Fruit fly (Drosophila melanogaster): Measurements from ENCODE around the gene CG14610.

The CG14610 gene

DNA sequence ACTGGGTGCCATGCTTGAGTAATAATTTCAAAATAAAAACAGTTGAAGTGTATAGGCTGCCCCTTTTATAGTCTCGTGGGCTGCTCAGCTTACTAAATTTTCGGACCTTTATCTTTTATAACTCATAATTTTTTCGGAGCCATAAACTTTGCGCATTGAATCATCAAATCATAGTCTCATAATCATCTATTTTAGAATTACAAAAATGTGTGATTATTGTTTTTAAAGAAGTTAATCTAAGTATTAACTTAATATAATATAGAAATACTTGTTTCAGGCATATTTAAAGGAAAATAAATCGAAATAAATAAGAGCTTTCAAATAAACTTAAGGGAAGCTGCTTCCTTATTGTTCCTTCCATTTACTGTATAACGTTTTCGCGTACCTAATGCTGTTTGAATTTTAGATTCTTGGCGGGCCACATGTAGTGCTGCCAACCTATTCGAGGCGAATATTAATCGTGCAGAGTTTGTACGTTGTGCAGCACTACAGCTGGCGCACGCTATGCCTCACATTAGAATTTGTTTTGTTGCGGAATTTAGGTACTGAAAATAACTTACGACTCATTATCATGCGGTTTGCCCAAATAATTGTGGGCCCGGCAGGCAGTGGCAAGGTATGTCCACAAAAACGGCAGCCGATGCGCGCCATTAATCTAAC is at the start of gene CG14610, which contains the start of gene CG2656 (continued):
- TF ChIP-seq CG7839 (tag; optimal IDR thresholded peaks at IDR 0.05) (peak; percentile 58), CG34224 (GFP tag; IDR thresholded peaks at IDR 0.05; ENCODE audit: partially characterized antibody) (peak; percentile 28; the same call in 2 of the 3 replicates), Spps (tag; optimal IDR thresholded peaks at IDR 0.05) (peak; percentile 14), CG6689 (GFP tag; IDR thresholded peaks at IDR 0.05) (0 out of 2 replicates have a peak, but pooled peaks have one; percentile 28), Drgx (GFP tag; IDR thresholded peaks at IDR 0.05) (peak; percentile 19; the same call in 1 of the 2 replicates), fd64A (GFP tag; optimal IDR thresholded peaks at IDR 0.05) (no peak), PHDP (tag; optimal IDR thresholded peaks at IDR 0.05) (peak; percentile 55), eyg (GFP tag; optimal IDR thresholded peaks at IDR 0.05) (peak; percentile 48), Pdp1 (GFP tag; optimal IDR thresholded peaks at IDR 0.05) (peak; percentile 78 to 89), otp (GFP tag; IDR thresholded peaks at IDR 0.05) (0 out of 3 replicates have a peak, but pooled peaks have one; percentile 34), abd-A (tag; optimal IDR thresholded peaks at IDR 0.05) (no peak), her (GFP tag; optimal IDR thresholded peaks at IDR 0.05) (peak; percentile 89), CG14860 (GFP tag; IDR thresholded peaks at IDR 0.05; ENCODE audit: partially characterized antibody) (no peak), HLH4C (GFP tag; IDR thresholded peaks at IDR 0.05; ENCODE audit: partially characterized antibody) (0 out of 3 replicates have a peak, but pooled peaks have one; percentile 34), CG11398 (GFP tag; optimal IDR thresholded peaks at IDR 0.05) (peak; percentile 66), kah (GFP tag; optimal IDR thresholded peaks at IDR 0.05) (no peak), sisA (GFP tag; IDR thresholded peaks at IDR 0.05) (peak; percentile 66; the same call in 1 of the 2 replicates), CG3281 (GFP tag; optimal IDR thresholded peaks at IDR 0.05) (peak; percentile 49), Mrtf (GFP tag; IDR thresholded peaks at IDR 0.05) (0 out of 3 replicates have a peak, but pooled peaks have one; percentile 22), CG10565 (GFP tag; optimal IDR thresholded peaks at IDR 0.05) (no peak), Adf1 (GFP tag; IDR thresholded peaks at IDR 0.05) (0 out of 2 replicates have a peak, but pooled peaks have one; percentile 16), nmo (GFP tag; optimal IDR thresholded peaks at IDR 0.05) (peak; percentile 68), peb (GFP tag; IDR thresholded peaks at IDR 0.05) (no peak), en (GFP tag; optimal IDR thresholded peaks at IDR 0.05) (peak; percentile 59), CG8281 (tag; optimal IDR thresholded peaks at IDR 0.05) (no peak), sens-2 (GFP tag; IDR thresholded peaks at IDR 0.05) (no peak), CG12659 (GFP tag; optimal IDR thresholded peaks at IDR 0.05) (peak; percentile 78), Sox102F (GFP tag; optimal IDR thresholded peaks at IDR 0.05) (peak; percentile 73), tx (GFP tag; optimal IDR thresholded peaks at IDR 0.05) (peak; percentile 81), Dbx (GFP tag; IDR thresholded peaks at IDR 0.05) (peak; percentile 67), CG4730 (GFP tag; IDR thresholded peaks at IDR 0.05) (no peak), CG1529 (GFP tag; optimal IDR thresholded peaks at IDR 0.05) (peak; percentile 7), CG30431 (GFP tag; optimal IDR thresholded peaks at IDR 0.05) (peak; percentile 43), CG14050 (GFP tag; IDR thresholded peaks at IDR 0.05) (peak; percentile 47; the same call in 2 of the 3 replicates), Fer2 (tag; optimal IDR thresholded peaks at IDR 0.05) (peak; percentile 8), CG1832 (GFP tag; optimal IDR thresholded peaks at IDR 0.05) (no peak), knrl (GFP tag; IDR thresholded peaks at IDR 0.05; ENCODE audit: partially characterized antibody) (peak; percentile 51; the same call in 2 of the 3 replicates), Abd-B (GFP tag; optimal IDR thresholded peaks at IDR 0.05) (peak; percentile 39), CG10431 (GFP tag; optimal IDR thresholded peaks at IDR 0.05) (no peak), D19B (GFP tag; optimal IDR thresholded peaks at IDR 0.05) (no peak), CG9609 (GFP tag; optimal IDR thresholded peaks at IDR 0.05) (peak; percentile 86), CG10209 (GFP tag; optimal IDR thresholded peaks at IDR 0.05) (peak; percentile 60), CG13624 (GFP tag; optimal IDR thresholded peaks at IDR 0.05) (peak; percentile 89), CG2116 (GFP tag; optimal IDR thresholded peaks at IDR 0.05) (peak; percentile 69), NK7.1 (GFP tag; optimal IDR thresholded peaks at IDR 0.05) (peak; percentile 54), wor (GFP tag; IDR thresholded peaks at IDR 0.05) (no peak), pum (GFP tag; optimal IDR thresholded peaks at IDR 0.05) (peak; percentile 88), Ets97D (GFP tag; optimal IDR thresholded peaks at IDR 0.05) (peak; percentile 82), CG13894 (tag; optimal IDR thresholded peaks at IDR 0.05) (no peak)
